Worm (Caenorhabditis elegans): ENCODE measurements around the gene C13F10.6.
A peak's percentile ranks its signal among the peaks of the same experiment; 100 is the strongest.

C13F10.6 gene

DNA sequence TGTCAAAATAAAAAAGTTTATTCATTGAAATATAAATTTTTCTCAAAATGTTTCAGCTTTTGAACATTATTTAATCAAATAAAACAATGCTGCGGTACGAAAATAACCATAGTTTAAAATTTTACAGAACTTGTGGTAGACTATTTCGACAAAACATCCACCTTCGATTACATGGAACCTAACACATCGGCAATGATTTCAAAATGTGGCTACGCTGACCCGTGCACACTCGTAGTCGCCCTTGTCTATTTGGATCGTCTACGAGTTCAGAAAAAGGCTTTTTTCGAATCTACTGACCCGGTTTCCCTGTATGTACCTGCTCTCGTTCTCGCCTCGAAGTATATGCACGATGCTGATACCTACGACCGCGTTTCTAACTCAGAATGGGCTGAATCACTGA, 23.8 kb downstream of the C13F10.6 start:
- TF ChIP-seq ceh-16 (tag; optimal IDR thresholded peaks at IDR 0.05) (no peak), nhr-67 (tag; optimal IDR thresholded peaks at IDR 0.05) (no peak), nhr-76 (tag; optimal IDR thresholded peaks at IDR 0.05) (no peak), nhr-12 (tag; optimal IDR thresholded peaks at IDR 0.05) (no peak), nhr-43 (tag; optimal IDR thresholded peaks at IDR 0.05; ENCODE audit: poor library complexity, severe bottlenecking) (no peak), nhr-28 (tag; optimal IDR thresholded peaks at IDR 0.05) (no peak), pha-4 (tag; optimal IDR thresholded peaks at IDR 0.05) (no peak), sea-2 (GFP tag; optimal IDR thresholded peaks at IDR 0.05) (no peak), nhr-25 (tag; optimal IDR thresholded peaks at IDR 0.05) (no peak), elt-3 (tag; optimal IDR thresholded peaks at IDR 0.05) (no peak), tbx-2 (tag; optimal IDR thresholded peaks at IDR 0.05) (no peak)

DNA sequence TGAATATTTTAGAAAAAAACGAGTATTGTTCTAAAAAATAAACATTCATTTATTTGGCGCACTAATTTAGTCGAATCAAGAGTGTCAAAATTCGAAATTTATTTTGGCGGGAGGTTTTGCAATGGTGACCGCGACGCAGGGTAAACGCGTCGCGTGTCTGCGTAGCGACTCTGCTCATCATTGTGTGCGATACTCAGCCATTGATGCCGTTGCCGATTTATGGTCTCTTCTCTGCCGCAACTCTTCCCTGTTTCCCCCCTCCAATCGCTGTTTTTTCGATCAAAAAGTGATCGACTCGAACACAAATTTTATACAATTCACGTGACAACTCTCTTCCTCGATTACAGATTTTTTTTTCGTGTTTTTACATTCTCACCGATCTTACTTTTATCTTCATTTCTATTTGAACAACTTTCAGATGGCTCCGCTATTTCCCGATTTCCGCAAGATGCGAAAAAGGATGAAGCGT, 24.3 kb downstream of the C13F10.6 start, which contains the start of gene F09G2.2:
F09G2.2 (plus strand) TSS at position 419 of the 469 bp plus-strand sequence.
- TF ChIP-seq nfya-1 (tag; optimal IDR thresholded peaks at IDR 0.05; ENCODE audit: insufficient read depth) (peak; percentile 95), nhr-11 (tag; optimal IDR thresholded peaks at IDR 0.05) (no peak), jun-1 (tag; optimal IDR thresholded peaks at IDR 0.05) (peak; percentile 94), lin-39 (tag; optimal IDR thresholded peaks at IDR 0.05) (peak; percentile 97), zag-1 (tag; optimal IDR thresholded peaks at IDR 0.05) (no peak), egl-5 (tag; optimal IDR thresholded peaks at IDR 0.05) (peak; percentile 87), fkh-10 (GFP tag; optimal IDR thresholded peaks at IDR 0.05) (peak; percentile 8), eor-1 (tag; optimal IDR thresholded peaks at IDR 0.05) (no peak), ztf-4 (tag; optimal IDR thresholded peaks at IDR 0.05) (peak; percentile 32), nhr-67 (tag; optimal IDR thresholded peaks at IDR 0.05) (no peak), pqm-1 (tag; optimal IDR thresholded peaks at IDR 0.05) (peak; percentile 75), daf-12 (tag; optimal IDR thresholded peaks at IDR 0.05) (no peak), ZK546.5 (tag; optimal IDR thresholded peaks at IDR 0.05) (peak; percentile 16), elt-3 (tag; optimal IDR thresholded peaks at IDR 0.05) (no peak), elt-2 (tag; optimal IDR thresholded peaks at IDR 0.05) (peak; percentile 89), unc-39 (tag; optimal IDR thresholded peaks at IDR 0.05) (no peak), snpc-4 (tag; optimal IDR thresholded peaks at IDR 0.05) (peak; percentile 82), ceh-28 (tag; optimal IDR thresholded peaks at IDR 0.05) (peak; percentile 64), nhr-77 (tag; optimal IDR thresholded peaks at IDR 0.05) (no peak), nhr-23 (tag; optimal IDR thresholded peaks at IDR 0.05) (peak; percentile 96), fkh-2 (tag; optimal IDR thresholded peaks at IDR 0.05) (no peak), nhr-237 (tag; optimal IDR thresholded peaks at IDR 0.05) (no peak), nhr-43 (tag; optimal IDR thresholded peaks at IDR 0.05; ENCODE audit: poor library complexity, severe bottlenecking) (peak; percentile 86), R02D3.7 (tag; optimal IDR thresholded peaks at IDR 0.05) (peak; percentile 71), mml-1 (tag; optimal IDR thresholded peaks at IDR 0.05) (no peak), pha-4 (tag; optimal IDR thresholded peaks at IDR 0.05) (peak; percentile 89), elt-1 (tag; optimal IDR thresholded peaks at IDR 0.05) (peak; percentile 59), nhr-12 (tag; optimal IDR thresholded peaks at IDR 0.05) (no peak), ztf-11 (tag; optimal IDR thresholded peaks at IDR 0.05) (no peak), hmg-11 (tag; optimal IDR thresholded peaks at IDR 0.05) (peak; percentile 82), unc-62 (GFP tag; optimal IDR thresholded peaks at IDR 0.05) (no peak), nhr-28 (tag; optimal IDR thresholded peaks at IDR 0.05) (no peak), egl-27 (tag; optimal IDR thresholded peaks at IDR 0.05) (peak; percentile 46), aly-2 (tag; optimal IDR thresholded peaks at IDR 0.05) (no peak), sea-2 (GFP tag; optimal IDR thresholded peaks at IDR 0.05) (no peak), nhr-76 (tag; optimal IDR thresholded peaks at IDR 0.05) (no peak), tbx-2 (tag; optimal IDR thresholded peaks at IDR 0.05) (peak; percentile 45), lsy-12 (tag; optimal IDR thresholded peaks at IDR 0.05) (peak; percentile 67), ama-1 (optimal IDR thresholded peaks at IDR 0.05) (peak; percentile 78), mdl-1 (tag; optimal IDR thresholded peaks at IDR 0.05) (no peak), ceh-9 (tag; optimal IDR thresholded peaks at IDR 0.05) (no peak), ceh-82 (tag; optimal IDR thresholded peaks at IDR 0.05) (peak; percentile 2), ceh-16 (tag; optimal IDR thresholded peaks at IDR 0.05) (no peak), fos-1 (tag; optimal IDR thresholded peaks at IDR 0.05) (no peak), lin-15B (tag; optimal IDR thresholded peaks at IDR 0.05) (peak; percentile 92), skn-1 (tag; optimal IDR thresholded peaks at IDR 0.05) (peak; percentile 90), nhr-25 (tag; optimal IDR thresholded peaks at IDR 0.05) (peak; percentile 96)
